Fruit fly (Drosophila melanogaster): ENCODE data around the gene CG31268.

CG31268 gene

DNA sequence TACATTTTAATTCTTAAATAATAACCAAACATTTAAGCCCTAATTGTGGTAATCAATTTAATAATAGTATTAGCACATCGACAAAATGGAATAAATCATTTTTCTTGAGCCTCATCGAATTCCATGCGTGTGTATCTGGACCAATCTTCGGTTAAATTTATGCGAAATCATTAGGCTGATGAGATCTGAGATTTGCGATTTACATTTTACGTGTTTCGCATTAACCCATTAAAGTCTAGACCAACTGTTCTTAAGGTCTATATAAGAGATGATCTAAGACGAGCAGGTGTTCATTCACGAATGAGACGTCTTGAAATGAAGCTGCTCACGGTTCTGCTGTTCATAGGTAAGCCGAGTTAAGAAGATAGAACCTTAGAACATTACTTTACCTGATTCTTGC is at the start of gene CG31268:
Gene CG31268 (plus strand): TSS at position 301 of the 400 bp plus-strand sequence.
- TF ChIP-seq rgr (GFP tag; optimal IDR thresholded peaks at IDR 0.05) (no peak), woc (GFP tag; optimal IDR thresholded peaks at IDR 0.05) (no peak), Abd-B (GFP tag; optimal IDR thresholded peaks at IDR 0.05) (no peak), h (GFP tag; optimal IDR thresholded peaks at IDR 0.05) (no peak), Myc (optimal IDR thresholded peaks at IDR 0.05) (no peak), Sp1 (GFP tag; optimal IDR thresholded peaks at IDR 0.05) (no peak), Hnf4 (GFP tag; optimal IDR thresholded peaks at IDR 0.05) (no peak), Rel (GFP tag; optimal IDR thresholded peaks at IDR 0.05) (no peak), Rel (tag; optimal IDR thresholded peaks at IDR 0.05) (no peak), tai (GFP tag; optimal IDR thresholded peaks at IDR 0.05) (no peak), Vsx2 (GFP tag; optimal IDR thresholded peaks at IDR 0.05; ENCODE audit: partially characterized antibody) (no peak), N (GFP tag; optimal IDR thresholded peaks at IDR 0.05) (no peak), CrebA (GFP tag; optimal IDR thresholded peaks at IDR 0.05; ENCODE audit: borderline replicate concordance) (no peak), HLH106 (tag; optimal IDR thresholded peaks at IDR 0.05) (no peak), pan (optimal IDR thresholded peaks at IDR 0.05) (no peak), Dfd (GFP tag; optimal IDR thresholded peaks at IDR 0.05) (no peak), Hr83 (GFP tag; optimal IDR thresholded peaks at IDR 0.05; ENCODE audit: poor library complexity, severe bottlenecking) (no peak), OdsH (GFP tag; optimal IDR thresholded peaks at IDR 0.05) (no peak), dsf (GFP tag; optimal IDR thresholded peaks at IDR 0.05; ENCODE audit: borderline replicate concordance) (no peak), ey (GFP tag; optimal IDR thresholded peaks at IDR 0.05) (no peak)

DNA sequence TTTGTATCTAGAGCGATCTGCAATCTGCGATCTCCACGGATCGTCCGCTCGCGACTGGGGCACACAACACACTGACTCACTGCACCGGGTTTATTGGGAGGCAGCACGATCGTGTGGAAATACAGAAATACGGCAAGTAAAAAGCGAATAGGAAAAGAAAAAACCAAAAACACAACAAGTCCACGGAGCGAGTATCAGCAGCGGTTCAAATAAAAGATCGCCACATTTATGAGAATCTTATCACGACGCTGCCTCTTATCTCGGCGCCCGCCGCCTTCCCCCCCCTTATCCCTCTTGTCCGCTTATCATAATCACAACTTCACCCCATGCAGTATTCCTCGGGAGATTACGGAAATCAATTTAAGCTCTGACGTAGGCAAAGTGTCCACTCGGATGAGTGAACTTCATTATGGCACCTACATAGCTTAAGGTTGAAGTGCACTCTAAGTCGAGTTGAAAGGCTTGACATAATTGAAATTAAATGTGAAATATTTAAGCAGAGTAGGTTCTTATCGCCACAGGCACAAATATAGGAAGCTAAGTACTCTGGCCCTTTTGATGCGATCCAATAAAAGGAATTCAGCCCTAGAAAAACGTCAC is 49.4 kb upstream of the CG31268 start, which contains the start of gene AhcyL2:
Gene AhcyL2 (minus strand): TSS at position 51 of the 600 bp plus-strand sequence.
- TF ChIP-seq sage (GFP tag; optimal IDR thresholded peaks at IDR 0.05) = no peak
- peak in 1 of 2 experiments; percentile 45 for TF ChIP-seq dl (GFP tag; optimal IDR thresholded peaks at IDR 0.05; ENCODE audit: insufficient read depth in 1 of 2, partially characterized antibody in 2 of 2)
- no peak for TF ChIP-seq Hnf4 (GFP tag; optimal IDR thresholded peaks at IDR 0.05)
- TF ChIP-seq brk (GFP tag; optimal IDR thresholded peaks at IDR 0.05) = peak; percentile 79
- TF ChIP-seq ey (GFP tag; optimal IDR thresholded peaks at IDR 0.05) = no peak
- TF ChIP-seq sv (GFP tag; optimal IDR thresholded peaks at IDR 0.05) = no peak
- TF ChIP-seq Dfd (GFP tag; optimal IDR thresholded peaks at IDR 0.05) = no peak
- no peak for TF ChIP-seq Mio (GFP tag; optimal IDR thresholded peaks at IDR 0.05)
- peak; percentile 19 for TF ChIP-seq Jra (GFP tag; optimal IDR thresholded peaks at IDR 0.05)
- no peak for TF ChIP-seq Hr78 (GFP tag; optimal IDR thresholded peaks at IDR 0.05)
- TF ChIP-seq br (GFP tag; optimal IDR thresholded peaks at IDR 0.05) = peak; percentile 11
- TF ChIP-seq foxo (GFP tag; optimal IDR thresholded peaks at IDR 0.05) = peak in 1 of 2 experiments; percentile 15
- no peak for TF ChIP-seq CrebA (GFP tag; optimal IDR thresholded peaks at IDR 0.05; ENCODE audit: borderline replicate concordance)
- peak; percentile 8 for TF ChIP-seq Hr83 (GFP tag; optimal IDR thresholded peaks at IDR 0.05; ENCODE audit: poor library complexity, severe bottlenecking)
- TF ChIP-seq usp (GFP tag; optimal IDR thresholded peaks at IDR 0.05) = no peak
- no peak for TF ChIP-seq pan (optimal IDR thresholded peaks at IDR 0.05)
- TF ChIP-seq Rel (GFP tag; optimal IDR thresholded peaks at IDR 0.05) = no peak
- peak; percentile 84 for TF ChIP-seq Rel (tag; optimal IDR thresholded peaks at IDR 0.05)
- TF ChIP-seq psq (GFP tag; optimal IDR thresholded peaks at IDR 0.05) = peak; percentile 10
- no peak for TF ChIP-seq Vsx2 (GFP tag; optimal IDR thresholded peaks at IDR 0.05; ENCODE audit: partially characterized antibody)
- peak; percentile 45 for TF ChIP-seq Sp1 (GFP tag; optimal IDR thresholded peaks at IDR 0.05)
- peak; percentile 82 for TF ChIP-seq h (GFP tag; optimal IDR thresholded peaks at IDR 0.05)

DNA sequence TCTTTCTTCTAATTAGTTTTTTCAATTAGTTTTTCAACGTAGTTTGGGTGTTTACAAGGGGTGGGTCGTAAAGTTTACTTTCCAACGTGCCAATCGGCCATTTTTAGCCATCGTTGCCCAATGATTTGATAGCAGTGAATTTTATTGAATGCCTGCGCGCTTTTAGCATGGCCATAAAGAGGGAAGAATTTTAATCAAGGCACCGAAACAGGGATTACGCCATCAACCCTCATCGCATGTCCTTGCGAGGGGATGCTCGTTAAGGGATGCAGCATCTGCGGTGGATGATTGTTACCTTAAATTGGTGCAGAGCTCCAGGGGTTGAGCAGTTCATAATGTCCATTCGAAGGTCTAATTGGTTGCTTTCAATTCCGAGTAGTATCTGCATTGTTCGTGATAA is 48.6 kb upstream of the CG31268 start:
- TF ChIP-seq OdsH (GFP tag; optimal IDR thresholded peaks at IDR 0.05) = no peak
- TF ChIP-seq tai (GFP tag; optimal IDR thresholded peaks at IDR 0.05) = no peak
- TF ChIP-seq psq (GFP tag; optimal IDR thresholded peaks at IDR 0.05) = no peak
- TF ChIP-seq dl (GFP tag; optimal IDR thresholded peaks at IDR 0.05; ENCODE audit: insufficient read depth in 1 of 2, partially characterized antibody in 2 of 2) = no peak
- no peak for TF ChIP-seq Jra (GFP tag; optimal IDR thresholded peaks at IDR 0.05)
- no peak for TF ChIP-seq Vsx2 (GFP tag; optimal IDR thresholded peaks at IDR 0.05; ENCODE audit: partially characterized antibody)
- no peak for TF ChIP-seq pan (optimal IDR thresholded peaks at IDR 0.05)
- no peak for TF ChIP-seq foxo (GFP tag; optimal IDR thresholded peaks at IDR 0.05)
- TF ChIP-seq N (GFP tag; optimal IDR thresholded peaks at IDR 0.05) = no peak
- TF ChIP-seq lola (GFP tag; optimal IDR thresholded peaks at IDR 0.05) = no peak
- TF ChIP-seq h (GFP tag; optimal IDR thresholded peaks at IDR 0.05) = no peak
- TF ChIP-seq fru (GFP tag; optimal IDR thresholded peaks at IDR 0.05) = no peak

DNA sequence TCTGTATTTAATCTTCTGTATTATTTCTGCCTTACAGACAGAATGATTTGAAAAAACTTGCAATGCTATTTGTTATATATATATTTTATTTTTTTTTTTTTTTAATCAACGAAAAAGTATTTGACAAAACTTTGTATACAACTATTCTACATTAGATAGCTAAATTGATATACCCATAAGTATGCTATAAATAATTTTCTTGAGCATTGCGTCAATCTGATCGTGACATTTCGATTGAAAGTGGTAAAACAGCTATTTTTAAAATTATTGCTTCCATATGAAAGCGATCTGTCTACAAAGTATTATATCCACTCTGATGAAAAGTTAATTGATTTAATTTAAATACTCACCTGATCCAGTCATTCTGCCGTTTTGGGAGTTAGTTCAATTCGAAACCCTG is 47.4 kb upstream of the CG31268 start:
- TF ChIP-seq CrebA (GFP tag; optimal IDR thresholded peaks at IDR 0.05; ENCODE audit: borderline replicate concordance) = no peak
- TF ChIP-seq Rel (GFP tag; optimal IDR thresholded peaks at IDR 0.05) = no peak
- no peak for TF ChIP-seq Rel (tag; optimal IDR thresholded peaks at IDR 0.05)
- TF ChIP-seq foxo (GFP tag; optimal IDR thresholded peaks at IDR 0.05) = no peak
- TF ChIP-seq br (GFP tag; optimal IDR thresholded peaks at IDR 0.05) = no peak
- no peak for TF ChIP-seq Dfd (GFP tag; optimal IDR thresholded peaks at IDR 0.05)
- no peak for TF ChIP-seq usp (GFP tag; optimal IDR thresholded peaks at IDR 0.05)
- TF ChIP-seq Sp1 (GFP tag; optimal IDR thresholded peaks at IDR 0.05) = no peak
- TF ChIP-seq rgr (GFP tag; optimal IDR thresholded peaks at IDR 0.05) = no peak
- no peak for TF ChIP-seq ey (GFP tag; optimal IDR thresholded peaks at IDR 0.05)
- no peak for TF ChIP-seq Hnf4 (GFP tag; optimal IDR thresholded peaks at IDR 0.05)
- TF ChIP-seq CG9705 (GFP tag; optimal IDR thresholded peaks at IDR 0.05) = no peak
- no peak for TF ChIP-seq Dif (GFP tag; optimal IDR thresholded peaks at IDR 0.05; ENCODE audit: partially characterized antibody)
- TF ChIP-seq CG32264 (GFP tag; optimal IDR thresholded peaks at IDR 0.05) = no peak
- no peak for TF ChIP-seq Myc (optimal IDR thresholded peaks at IDR 0.05)

All from whole organism, wandering third instar larva.